Worm (Caenorhabditis elegans) whole organism, L4/young adult: Measurements from ENCODE around the gene twk-9.

Experiments
- W03F9.2 ChIP-seq: fragments of 150-350 bp; optimal IDR thresholded peaks from 2 replicates; lab custom pipeline; 2014; ENCODE audit warnings: missing biosample characterization, missing genetic modification characterization
- dao-5 ChIP-seq: sonication (generic microtip); optimal IDR thresholded peaks from 2 replicates; lab custom pipeline; 2016; ENCODE audit warnings: missing genotype, missing genetic modification characterization, moderate library complexity, missing compliant biosample characterization
- him-1 ChIP-seq: sonication (generic microtip); optimal IDR thresholded peaks from 2 replicates; lab custom pipeline; 2016; ENCODE audit warnings: missing genotype, missing genetic modification reagents, missing genetic modification characterization, missing compliant biosample characterization

DNA sequence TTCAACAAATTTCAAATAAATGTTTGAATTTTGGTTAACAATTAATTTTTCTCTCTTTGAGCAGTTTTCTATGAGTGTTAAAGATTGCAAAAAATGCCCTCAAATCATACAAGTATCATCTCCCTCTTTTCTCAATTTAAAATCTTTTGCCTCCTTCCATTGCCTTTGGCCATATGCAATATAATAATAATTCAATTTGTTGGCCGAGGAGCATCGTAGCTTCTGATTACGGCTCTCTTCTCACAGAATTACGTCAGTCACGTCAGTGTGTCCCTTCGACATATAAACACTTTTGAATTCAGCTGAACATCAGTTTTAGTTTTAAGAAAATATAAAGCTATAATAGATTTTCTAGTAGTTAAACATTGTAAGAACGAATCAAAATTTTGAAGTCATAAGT is 37.4 kb upstream of the twk-9 start:
- TF ChIP-seq him-1 (tag; lab: Kevin White, UChicago) = no peak
- TF ChIP-seq W03F9.2 (tag; lab: Kevin White, UChicago) = no peak
- TF ChIP-seq dao-5 = no peak
